Fruit fly (Drosophila melanogaster): Measurements from ENCODE around the gene Taf9.
A peak's percentile ranks its signal among the peaks of the same experiment; 100 is the strongest.

Gene Taf9

dm6 chrX:17821466-17821865 is 20.5 kb upstream of the Taf9 start:
- TF ChIP-seq ttk (optimal IDR thresholded peaks at IDR 0.05) = no peak
- no peak for TF ChIP-seq Sin3A (optimal IDR thresholded peaks at IDR 0.05)
- TF ChIP-seq insv (optimal IDR thresholded peaks at IDR 0.05) = no peak
- no peak for TF ChIP-seq Myc (optimal IDR thresholded peaks at IDR 0.05)
- TF ChIP-seq h (optimal IDR thresholded peaks at IDR 0.05) = no peak
- TF ChIP-seq psq (optimal IDR thresholded peaks at IDR 0.05) = no peak

DNA sequence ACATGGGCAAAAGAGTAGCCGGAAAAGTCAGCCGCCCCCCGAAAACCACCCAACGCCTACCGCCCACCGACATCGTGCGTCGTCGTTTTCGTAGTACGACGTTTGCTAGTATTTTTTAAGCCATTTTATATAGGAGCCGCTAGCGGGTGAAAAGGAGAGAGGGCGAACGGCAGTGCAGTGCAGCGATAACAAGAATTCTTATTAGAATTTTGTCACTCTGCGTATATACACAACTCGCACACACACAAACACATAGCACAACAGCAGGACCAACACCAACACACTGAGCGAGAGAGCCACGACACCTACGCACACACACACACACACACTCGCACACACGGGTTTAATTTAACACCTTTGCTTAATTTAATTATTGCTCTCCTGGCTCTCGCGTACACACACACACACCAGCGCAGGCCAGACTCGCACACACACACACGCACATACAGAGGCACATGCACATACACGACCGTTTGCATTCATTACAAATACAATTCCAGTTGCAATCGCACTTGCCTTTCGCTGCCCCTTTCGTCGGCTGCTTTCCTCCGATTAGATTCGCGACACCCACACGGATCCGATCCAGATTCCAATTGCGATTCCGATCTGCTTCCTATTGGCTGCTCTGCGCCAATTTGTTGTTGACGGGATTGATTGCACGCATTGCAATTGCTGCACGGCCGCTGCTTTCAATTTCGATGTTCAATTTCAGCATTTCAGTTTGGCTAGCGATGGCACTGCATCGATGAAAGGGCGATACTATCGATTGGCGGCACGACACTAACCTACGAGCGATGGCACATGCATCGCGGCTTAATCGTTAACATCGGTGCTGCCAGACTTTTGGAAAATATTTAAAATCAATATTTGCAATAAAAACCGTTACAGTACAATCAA is 14.9 kb upstream of the Taf9 start, which contains the start of gene Socs16D:
Gene Socs16D (minus strand): TSS at position 758 of the 897 bp plus-strand sequence.
- TF ChIP-seq ttk (optimal IDR thresholded peaks at IDR 0.05) (no peak), insv (optimal IDR thresholded peaks at IDR 0.05) (peak; percentile 100)

- TF ChIP-seq h (optimal IDR thresholded peaks at IDR 0.05) (no peak), psq (optimal IDR thresholded peaks at IDR 0.05) (no peak), insv (optimal IDR thresholded peaks at IDR 0.05) (no peak), Sin3A (optimal IDR thresholded peaks at IDR 0.05) (no peak), Myc (optimal IDR thresholded peaks at IDR 0.05) (no peak), ttk (optimal IDR thresholded peaks at IDR 0.05) (no peak)
Measured at dm6 chrX:17828298-17829033, 13.5 kb upstream of the Taf9 start.

dm6 chrX:17829083-17829997 is 12.6 kb upstream of the Taf9 start:
- TF ChIP-seq Myc (optimal IDR thresholded peaks at IDR 0.05) = no peak

DNA sequence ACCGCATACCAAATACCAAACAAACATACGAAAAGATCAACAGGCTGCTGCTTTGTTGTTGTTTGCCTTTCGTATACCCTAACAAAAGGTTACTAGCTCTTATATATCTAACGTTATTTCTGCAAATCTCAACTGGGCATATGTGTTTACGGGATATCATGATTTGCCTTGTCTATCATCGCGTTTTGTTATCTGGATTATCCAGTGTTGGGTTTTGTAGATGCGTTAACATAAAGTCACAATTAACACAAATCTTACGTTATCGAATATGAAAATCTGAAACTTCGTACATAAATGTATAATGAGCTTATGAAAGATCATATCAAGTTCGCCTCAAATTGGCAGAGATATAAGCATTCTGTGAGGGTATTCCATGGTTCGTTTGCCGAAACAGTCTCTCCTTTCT is 11.7 kb upstream of the Taf9 start:
- TF ChIP-seq Myc (optimal IDR thresholded peaks at IDR 0.05) = no peak
- TF ChIP-seq psq (optimal IDR thresholded peaks at IDR 0.05) = no peak
- no peak for TF ChIP-seq ttk (optimal IDR thresholded peaks at IDR 0.05)

- no peak for TF ChIP-seq psq (optimal IDR thresholded peaks at IDR 0.05)
- no peak for TF ChIP-seq insv (optimal IDR thresholded peaks at IDR 0.05)
- no peak for TF ChIP-seq Sin3A (optimal IDR thresholded peaks at IDR 0.05)
- no peak for TF ChIP-seq Myc (optimal IDR thresholded peaks at IDR 0.05)
- no peak for TF ChIP-seq ttk (optimal IDR thresholded peaks at IDR 0.05)
- TF ChIP-seq h (optimal IDR thresholded peaks at IDR 0.05) = no peak
Measured at dm6 chrX:17830644-17831043, 11.3 kb upstream of the Taf9 start, which contains the start of gene CG6398. CG6398 (plus strand) TSS chrX:17830828.

- TF ChIP-seq psq (optimal IDR thresholded peaks at IDR 0.05) = no peak
- TF ChIP-seq Sin3A (optimal IDR thresholded peaks at IDR 0.05) = no peak
- no peak for TF ChIP-seq ttk (optimal IDR thresholded peaks at IDR 0.05)
- TF ChIP-seq insv (optimal IDR thresholded peaks at IDR 0.05) = no peak
- no peak for TF ChIP-seq Myc (optimal IDR thresholded peaks at IDR 0.05)
- TF ChIP-seq h (optimal IDR thresholded peaks at IDR 0.05) = no peak
Measured at dm6 chrX:17832163-17833014, 9.6 kb upstream of the Taf9 start.

- TF ChIP-seq Sin3A (optimal IDR thresholded peaks at IDR 0.05) (no peak), psq (optimal IDR thresholded peaks at IDR 0.05) (no peak), Myc (optimal IDR thresholded peaks at IDR 0.05) (no peak), ttk (optimal IDR thresholded peaks at IDR 0.05) (no peak), h (optimal IDR thresholded peaks at IDR 0.05) (no peak), insv (optimal IDR thresholded peaks at IDR 0.05) (no peak)
Measured at dm6 chrX:17833986-17834385, 8.0 kb upstream of the Taf9 start.

dm6 chrX:17834754-17835153 is 7.2 kb upstream of the Taf9 start:
- no peak for TF ChIP-seq h (optimal IDR thresholded peaks at IDR 0.05)
- no peak for TF ChIP-seq Myc (optimal IDR thresholded peaks at IDR 0.05)
- no peak for TF ChIP-seq ttk (optimal IDR thresholded peaks at IDR 0.05)
- no peak for TF ChIP-seq Sin3A (optimal IDR thresholded peaks at IDR 0.05)

DNA sequence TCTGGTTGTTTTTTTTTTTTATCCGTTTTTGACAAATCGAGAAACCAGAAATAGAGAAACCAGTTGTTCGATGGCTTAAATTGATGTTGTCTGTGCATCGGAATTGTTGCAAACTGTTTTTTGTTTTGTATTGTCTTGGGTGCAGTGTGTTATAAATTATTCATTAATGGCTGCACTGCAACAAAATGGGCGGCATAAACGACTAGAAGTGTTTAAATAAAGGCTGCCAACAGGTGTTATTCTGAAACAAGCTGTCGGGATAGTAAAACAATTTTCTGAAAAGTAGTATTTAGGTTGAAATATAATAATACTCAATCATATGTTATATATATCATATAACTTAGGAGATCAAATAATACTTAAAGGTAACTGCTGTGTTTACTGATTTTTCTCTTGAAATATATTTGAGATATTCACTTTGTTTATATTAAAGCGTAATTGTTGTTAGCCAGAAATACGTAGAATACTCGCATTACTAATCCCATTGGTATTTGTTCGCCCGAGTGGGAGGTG is 5.5 kb upstream of the Taf9 start:
- no peak for TF ChIP-seq Myc (optimal IDR thresholded peaks at IDR 0.05)
- no peak for TF ChIP-seq ttk (optimal IDR thresholded peaks at IDR 0.05)
- TF ChIP-seq Sin3A (optimal IDR thresholded peaks at IDR 0.05) = no peak
- no peak for TF ChIP-seq insv (optimal IDR thresholded peaks at IDR 0.05)
- TF ChIP-seq h (optimal IDR thresholded peaks at IDR 0.05) = no peak

- TF ChIP-seq Myc (optimal IDR thresholded peaks at IDR 0.05) (no peak), psq (optimal IDR thresholded peaks at IDR 0.05) (no peak), insv (optimal IDR thresholded peaks at IDR 0.05) (no peak), ttk (optimal IDR thresholded peaks at IDR 0.05) (no peak)
Measured at dm6 chrX:17844623-17845022, 2.7 kb downstream of the Taf9 start, which contains the start of the genes CG8142 and Ucp4A. CG8142 (minus strand) TSS chrX:17844704. Ucp4A (plus strand) TSS chrX:17844949.

All from Kc167 (cell line).